Fruit fly (Drosophila melanogaster) whole organism, embryonic: ENCODE data around the gene CG13481.

ENCODE experiments used
- Adf1 ChIP-seq: fragments of 200-800 bp; sonication (Bioruptor generic); IDR thresholded peaks from 2 replicates; pipeline ENCODE4 v1.3.6; 2022; ENCODE audit warnings: missing biosample characterization, missing genetic modification characterization
- CG10147 ChIP-seq: fragments of 200-800 bp; sonication (Bioruptor generic); optimal IDR thresholded peaks from 2 replicates; lab custom pipeline; 2019; ENCODE audit warnings: missing biosample characterization, mild to moderate bottlenecking, missing genetic modification characterization, moderate library complexity
- CG1024 ChIP-seq: fragments of 200-800 bp; sonication (Bioruptor generic); IDR thresholded peaks from 2 replicates; pipeline ENCODE4 v1.3.6; 2022; ENCODE audit warnings: missing biosample characterization, missing genetic modification characterization
- CG10366 ChIP-seq: fragments of 200-800 bp; sonication (Bioruptor generic); IDR thresholded peaks from 2 replicates; pipeline ENCODE4 v1.3.6; 2022; ENCODE audit warnings: missing biosample characterization, missing genetic modification characterization
- CG10565 ChIP-seq: fragments of 200-800 bp; sonication (Bioruptor generic); optimal IDR thresholded peaks from 3 replicates; lab custom pipeline; 2016; ENCODE audit warnings: missing biosample characterization, mild to moderate bottlenecking, missing genetic modification characterization
- CG11247 ChIP-seq: fragments of 200-800 bp; sonication (Bioruptor generic); IDR thresholded peaks from 2 replicates; pipeline ENCODE4 v1.3.6; 2022; ENCODE audit warnings: missing biosample characterization, missing genetic modification characterization
- CG11504 ChIP-seq: fragments of 200-800 bp; sonication (Bioruptor generic); optimal IDR thresholded peaks from 3 replicates; lab custom pipeline; 2019; ENCODE audit warnings: missing biosample characterization, mild to moderate bottlenecking, missing genetic modification characterization, moderate library complexity
- CG11696 ChIP-seq: fragments of 200-800 bp; sonication (Bioruptor generic); IDR thresholded peaks from 2 replicates; pipeline ENCODE4 v1.3.6; 2022; ENCODE audit warnings: missing biosample characterization, missing genetic modification characterization
- CG12769 ChIP-seq: fragments of 200-800 bp; sonication (Bioruptor generic); optimal IDR thresholded peaks from 2 replicates; lab custom pipeline; 2019; ENCODE audit warnings: missing biosample characterization, mild to moderate bottlenecking, missing genetic modification characterization, moderate library complexity
- CG17612 ChIP-seq: fragments of 200-800 bp; sonication (Bioruptor generic); IDR thresholded peaks from 2 replicates; pipeline ENCODE4 v1.3.6; 2022; ENCODE audit warnings: missing biosample characterization, missing genetic modification characterization
- CG18599 ChIP-seq: fragments of 200-800 bp; sonication (Bioruptor generic); optimal IDR thresholded peaks from 3 replicates; lab custom pipeline; 2017; ENCODE audit warnings: missing biosample characterization, missing genetic modification characterization, mild to moderate bottlenecking, moderate library complexity, missing genetic modification reagents
- CG3847 ChIP-seq: fragments of 200-800 bp; sonication (Bioruptor generic); IDR thresholded peaks from 2 replicates; pipeline ENCODE4 v1.3.6; 2022; ENCODE audit warnings: missing biosample characterization, missing genetic modification characterization
- CG4282 ChIP-seq: fragments of 200-800 bp; sonication (Bioruptor generic); optimal IDR thresholded peaks from 2 replicates; lab custom pipeline; 2016; ENCODE audit warnings: missing biosample characterization, missing genetic modification characterization
- CG4404 ChIP-seq: fragments of 200-800 bp; sonication (Bioruptor generic); IDR thresholded peaks from 2 replicates; pipeline ENCODE4 v1.3.6; 2022; ENCODE audit warnings: missing biosample characterization, missing genetic modification characterization
- CG5245 ChIP-seq: fragments of 200-800 bp; sonication (Bioruptor generic); optimal IDR thresholded peaks from 3 replicates; lab custom pipeline; 2016; ENCODE audit warnings: missing biosample characterization, missing genetic modification characterization
- CG7987 ChIP-seq: fragments of 200-800 bp; sonication (Bioruptor generic); optimal IDR thresholded peaks from 2 replicates; lab custom pipeline; 2018; ENCODE audit warnings: missing biosample characterization, mild to moderate bottlenecking, missing genetic modification characterization, moderate library complexity
- CG8944 ChIP-seq: fragments of 200-800 bp; sonication (Bioruptor generic); optimal IDR thresholded peaks from 3 replicates; lab custom pipeline; 2016; ENCODE audit warnings: missing biosample characterization, missing genetic modification characterization
- CG9876 ChIP-seq: fragments of 200-800 bp; sonication (Bioruptor generic); optimal IDR thresholded peaks from 2 replicates; lab custom pipeline; 2016; ENCODE audit warnings: missing biosample characterization, missing genetic modification characterization
- E2f1 ChIP-seq: fragments of 200-800 bp; sonication (Bioruptor generic); IDR thresholded peaks from 2 replicates; pipeline ENCODE4 v1.3.6; 2022; ENCODE audit warnings: missing biosample characterization, missing genetic modification characterization
- E2f2 ChIP-seq: fragments of 200-800 bp; sonication (Bioruptor generic); IDR thresholded peaks from 2 replicates; pipeline ENCODE4 v1.3.6; 2022; ENCODE audit warnings: missing biosample characterization, missing genetic modification characterization
- Fer3 ChIP-seq: fragments of 200-800 bp; sonication (Bioruptor generic); optimal IDR thresholded peaks from 2 replicates; lab custom pipeline; 2018; ENCODE audit warnings: missing biosample characterization, mild to moderate bottlenecking, missing genetic modification characterization, moderate library complexity
- Gug ChIP-seq: fragments of 200-800 bp; sonication (Bioruptor generic); IDR thresholded peaks from 4 replicates; pipeline ENCODE4 v1.3.6; 2022; ENCODE audit warnings: missing biosample characterization, missing genetic modification characterization
- HmgD ChIP-seq: fragments of 200-800 bp; sonication (Bioruptor generic); optimal IDR thresholded peaks from 3 replicates; lab custom pipeline; 2016; ENCODE audit warnings: missing biosample characterization, missing genetic modification characterization
- Jarid2 ChIP-seq: fragments of 200-800 bp; sonication (Bioruptor generic); optimal IDR thresholded peaks from 3 replicates; lab custom pipeline; 2017; ENCODE audit warnings: mild to moderate bottlenecking, missing biosample characterization, missing genetic modification reagents, missing genetic modification characterization
- MTF-1 ChIP-seq: fragments of 200-800 bp; sonication (Bioruptor generic); optimal IDR thresholded peaks from 2 replicates; lab custom pipeline; 2018; ENCODE audit warnings: missing biosample characterization, mild to moderate bottlenecking, missing genetic modification characterization, borderline replicate concordance
- Max ChIP-seq: fragments of 200-800 bp; sonication (Bioruptor generic); optimal IDR thresholded peaks from 2 replicates; lab custom pipeline; 2016; ENCODE audit warnings: missing biosample characterization, mild to moderate bottlenecking, missing genetic modification characterization
- Mrtf ChIP-seq: fragments of 200-800 bp; sonication (Bioruptor generic); IDR thresholded peaks from 3 replicates; pipeline ENCODE4 v1.3.6; 2022; ENCODE audit warnings: missing biosample characterization, missing genetic modification characterization
- Ravus ChIP-seq: fragments of 200-800 bp; sonication (Bioruptor generic); IDR thresholded peaks from 2 replicates; pipeline ENCODE4 v1.3.6; 2022; ENCODE audit warnings: missing biosample characterization, missing genetic modification characterization
- Rx ChIP-seq: fragments of 200-800 bp; sonication (Bioruptor generic); IDR thresholded peaks from 2 replicates; pipeline ENCODE4 v1.3.6; 2022; ENCODE audit warnings: missing biosample characterization, missing genetic modification characterization
- Spps ChIP-seq: fragments of 200-800 bp; sonication (Bioruptor generic); optimal IDR thresholded peaks from 2 replicates; lab custom pipeline; 2018; ENCODE audit warnings: missing biosample characterization, mild to moderate bottlenecking, missing genetic modification characterization
- Vsx1 ChIP-seq: fragments of 200-800 bp; sonication (Bioruptor generic); optimal IDR thresholded peaks from 2 replicates; lab custom pipeline; 2017; ENCODE audit warnings: missing biosample characterization, mild to moderate bottlenecking, missing genetic modification characterization, missing genetic modification reagents
- al ChIP-seq: fragments of 200-800 bp; sonication (Bioruptor generic); IDR thresholded peaks from 2 replicates; pipeline ENCODE4 v1.3.6; 2022; ENCODE audit warnings: missing biosample characterization, missing genetic modification characterization
- btn ChIP-seq: fragments of 200-800 bp; sonication (Bioruptor generic); optimal IDR thresholded peaks from 2 replicates; lab custom pipeline; 2016; ENCODE audit warnings: missing biosample characterization, missing genetic modification characterization
- cwo ChIP-seq: fragments of 200-800 bp; sonication (Bioruptor generic); optimal IDR thresholded peaks from 3 replicates; lab custom pipeline; 2017; ENCODE audit warnings: missing biosample characterization, missing genetic modification characterization, mild to moderate bottlenecking, moderate library complexity, missing genetic modification reagents
- dysf ChIP-seq: fragments of 200-800 bp; sonication (Bioruptor generic); IDR thresholded peaks from 3 replicates; pipeline ENCODE4 v1.3.6; 2022; ENCODE audit warnings: missing biosample characterization, missing genetic modification characterization
- emc ChIP-seq: fragments of 200-800 bp; sonication (Bioruptor generic); optimal IDR thresholded peaks from 2 replicates; lab custom pipeline; 2016; ENCODE audit warnings: missing biosample characterization, missing genetic modification characterization
- ind ChIP-seq: fragments of 200-800 bp; sonication (Bioruptor generic); optimal IDR thresholded peaks from 3 replicates; lab custom pipeline; 2016; ENCODE audit warnings: missing biosample characterization, missing genetic modification characterization
- lmd ChIP-seq: fragments of 200-800 bp; sonication (Bioruptor generic); IDR thresholded peaks from 2 replicates; pipeline ENCODE4 v1.3.6; 2022; ENCODE audit warnings: missing biosample characterization, missing genetic modification characterization
- onecut ChIP-seq: fragments of 200-800 bp; sonication (Bioruptor generic); IDR thresholded peaks from 2 replicates; pipeline ENCODE4 v1.3.6; 2022; ENCODE audit warnings: missing biosample characterization, missing genetic modification characterization
- prd ChIP-seq, 3 experiments: fragments of >200 bp in 2 of 3; fragments of 200-800 bp in 1 of 3; sonication (Bioruptor generic) in 1 of 3; optimal IDR thresholded peaks in 2 of 3; IDR thresholded peaks in 1 of 3; 2 replicates in 2 of 3; 3 replicates in 1 of 3; pipeline versions ENCODE4 v1.3.6 to Lab custom; 2017 to 2022; ENCODE audit warnings: missing biosample characterization in 1 of 3, missing genetic modification characterization in 1 of 3
- row ChIP-seq: fragments of 200-800 bp; sonication (Bioruptor generic); IDR thresholded peaks from 3 replicates; pipeline ENCODE4 v1.3.6; 2022; ENCODE audit warnings: missing biosample characterization, missing genetic modification characterization
- scrt ChIP-seq: fragments of 200-800 bp; sonication (Bioruptor generic); optimal IDR thresholded peaks from 2 replicates; lab custom pipeline; 2018; ENCODE audit warnings: missing biosample characterization, mild to moderate bottlenecking, missing genetic modification characterization, moderate library complexity
- toy ChIP-seq: fragments of 200-800 bp; sonication (Bioruptor generic); IDR thresholded peaks from 2 replicates; pipeline ENCODE4 v1.3.6; 2022; ENCODE audit warnings: missing biosample characterization, missing genetic modification characterization
- unpg ChIP-seq: fragments of 200-800 bp; sonication (Bioruptor generic); optimal IDR thresholded peaks from 3 replicates; lab custom pipeline; 2018; ENCODE audit warnings: missing biosample characterization, mild to moderate bottlenecking, missing genetic modification characterization, moderate library complexity

Gene CG13481

DNA sequence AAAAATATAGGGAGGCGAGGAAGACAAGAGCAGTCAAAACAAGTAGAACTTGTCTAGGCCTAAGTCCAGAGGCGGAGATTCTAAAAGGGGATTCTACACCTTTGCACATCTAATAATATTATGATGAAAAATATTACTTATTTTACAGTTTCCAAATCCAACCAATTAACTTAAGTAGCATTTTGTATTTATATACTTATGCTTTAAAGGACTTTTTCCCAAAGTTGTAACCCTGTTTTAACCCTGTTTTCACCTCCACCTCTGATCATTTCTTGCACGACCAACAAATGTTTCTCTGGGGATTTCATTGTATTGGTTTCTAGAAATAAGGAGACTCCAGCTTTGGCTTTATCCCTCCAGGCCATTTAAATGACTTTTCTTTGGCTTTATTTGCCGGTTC is 33.6 kb downstream of the CG13481 start (continued):
- TF ChIP-seq CG8944 (GFP tag; lab: Kevin White, UChicago) (no peak), Fer3 (tag; lab: Kevin White, UChicago) (peak; percentile 62), btn (GFP tag; lab: Kevin White, UChicago) (no peak), CG12769 (tag; lab: Kevin White, UChicago) (peak; percentile 21), E2f1 (GFP tag; lab: Robert Waterston, UW) (peak; percentile 68), CG18599 (peak; percentile 69), Rx (GFP tag; lab: Robert Waterston, UW) (peak; percentile 34), lmd (peak; percentile 83), CG10147 (GFP tag; lab: Kevin White, UChicago) (peak; percentile 63), CG3847 (GFP tag; lab: Robert Waterston, UW) (peak; percentile 35; the same call in 1 of the 2 replicates), Max (GFP tag; lab: Kevin White, UChicago) (peak; percentile 5), Adf1 (GFP tag; lab: Robert Waterston, UW) (no peak), MTF-1 (GFP tag; lab: Kevin White, UChicago) (no peak), Mrtf (GFP tag; lab: Robert Waterston, UW) (peak; percentile 68; the same call in 1 of the 3 replicates), HmgD (GFP tag; lab: Kevin White, UChicago) (no peak), CG4404 (GFP tag; lab: Robert Waterston, UW) (peak; percentile 74), unpg (GFP tag; lab: Kevin White, UChicago) (no peak), Ravus (GFP tag; lab: Robert Waterston, UW) (peak; percentile 17; the same call in 1 of the 2 replicates), CG1024 (GFP tag; lab: Robert Waterston, UW) (no peak), Vsx1 (GFP tag; lab: Kevin White, UChicago) (no peak), CG17612 (peak; percentile 74), CG10565 (GFP tag; lab: Kevin White, UChicago) (no peak), toy (GFP tag; lab: Robert Waterston, UW) (peak; percentile 66), ind (GFP tag; lab: Kevin White, UChicago) (peak; percentile 53), cwo (GFP tag; lab: Kevin White, UChicago) (peak; percentile 47), CG10366 (GFP tag; lab: Robert Waterston, UW) (no peak), E2f2 (no peak), CG4282 (GFP tag; lab: Kevin White, UChicago) (no peak), CG11696 (peak; percentile 46; the same call in 1 of the 2 replicates), prd (optimal IDR thresholded peaks at IDR 0.05; lab: Kevin White, UChicago) (no peak), prd (GFP tag; IDR thresholded peaks at IDR 0.05; lab: Robert Waterston, UW) (peak; percentile 84), CG11247 (GFP tag; lab: Robert Waterston, UW) (peak; percentile 68), onecut (GFP tag; lab: Robert Waterston, UW) (peak; percentile 48), CG11504 (tag; lab: Kevin White, UChicago) (peak; percentile 51), CG7987 (GFP tag; lab: Kevin White, UChicago) (no peak), Gug (GFP tag; lab: Robert Waterston, UW) (peak; percentile 46; the same call in 2 of the 4 replicates), CG9876 (no peak), scrt (GFP tag; lab: Kevin White, UChicago) (peak; percentile 60), al (GFP tag; lab: Robert Waterston, UW) (peak; percentile 87), emc (GFP tag; lab: Kevin White, UChicago) (no peak), row (GFP tag; lab: Robert Waterston, UW) (peak; percentile 16; the same call in 1 of the 3 replicates), Spps (peak; percentile 33), Jarid2 (no peak), CG5245 (GFP tag; lab: Kevin White, UChicago) (peak; percentile 16), dysf (peak; percentile 76)
- TF ChIP-seq, all 482 proteins: peak for 144
